Fruit fly (Drosophila melanogaster): ENCODE results near the gene Dhc1.
A peak's percentile ranks its signal among the peaks of the same experiment; 100 is the strongest.

Gene Dhc1

dm6 chr3R:9640313-9640712 is 34.1 kb downstream of the Dhc1 start:
- TF ChIP-seq Rfx (GFP tag; IDR thresholded peaks at IDR 0.05) (0 out of 2 replicates have a peak, but pooled peaks have one; percentile 4), CG12769 (tag; optimal IDR thresholded peaks at IDR 0.05) (no peak), CG4707 (GFP tag; optimal IDR thresholded peaks at IDR 0.05) (no peak), Deaf1 (tag; optimal IDR thresholded peaks at IDR 0.05) (peak; percentile 93), repo (GFP tag; optimal IDR thresholded peaks at IDR 0.05) (no peak), sens (GFP tag) (peak; percentile 16), zfh2 (GFP tag; optimal IDR thresholded peaks at IDR 0.05) (no peak), scrt (GFP tag; optimal IDR thresholded peaks at IDR 0.05) (peak; percentile 83), H2.0 (GFP tag; IDR thresholded peaks at IDR 0.05) (no peak), Mrtf (GFP tag; IDR thresholded peaks at IDR 0.05) (no peak), CG13894 (tag; optimal IDR thresholded peaks at IDR 0.05) (peak; percentile 79), CG8089 (GFP tag; optimal IDR thresholded peaks at IDR 0.05) (no peak), emc (GFP tag; optimal IDR thresholded peaks at IDR 0.05) (no peak), mam (GFP tag; optimal IDR thresholded peaks at IDR 0.05) (no peak), CG11504 (tag; optimal IDR thresholded peaks at IDR 0.05) (peak; percentile 30)

DNA sequence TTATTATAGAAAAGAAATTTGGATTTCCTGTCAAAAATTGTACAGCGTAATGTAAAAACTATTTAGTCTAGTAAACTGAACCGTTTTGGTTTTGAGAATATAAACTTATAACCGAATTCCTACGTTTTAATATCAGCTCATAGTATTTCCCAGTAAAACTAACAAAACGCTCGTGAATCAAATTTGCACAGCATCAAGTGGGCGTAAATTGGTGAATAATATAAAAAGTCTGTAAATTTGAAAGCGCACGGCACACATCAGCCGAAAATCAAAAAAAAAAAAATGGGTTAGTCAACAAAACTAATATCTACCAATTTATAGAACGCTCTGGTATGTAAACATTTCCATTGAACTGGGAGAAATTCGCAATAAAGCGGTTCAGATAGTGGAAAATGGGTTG is 36.6 kb downstream of the Dhc1 start, which contains the start of gene Dh44:
Gene Dh44 (plus strand): TSS at position 301 of the 400 bp plus-strand sequence.
- TF ChIP-seq Sox102F (GFP tag; optimal IDR thresholded peaks at IDR 0.05) (no peak), ftz-f1 (GFP tag; optimal IDR thresholded peaks at IDR 0.05) (no peak), CG42726 (GFP tag; IDR thresholded peaks at IDR 0.05; ENCODE audit: partially characterized antibody) (peak; percentile 7; the same call in 1 of the 2 replicates), CG10565 (GFP tag; optimal IDR thresholded peaks at IDR 0.05) (no peak), CG9437 (GFP tag; optimal IDR thresholded peaks at IDR 0.05) (no peak), prd (optimal IDR thresholded peaks at IDR 0.05) (no peak), prd (GFP tag; IDR thresholded peaks at IDR 0.05) (no peak)

DNA sequence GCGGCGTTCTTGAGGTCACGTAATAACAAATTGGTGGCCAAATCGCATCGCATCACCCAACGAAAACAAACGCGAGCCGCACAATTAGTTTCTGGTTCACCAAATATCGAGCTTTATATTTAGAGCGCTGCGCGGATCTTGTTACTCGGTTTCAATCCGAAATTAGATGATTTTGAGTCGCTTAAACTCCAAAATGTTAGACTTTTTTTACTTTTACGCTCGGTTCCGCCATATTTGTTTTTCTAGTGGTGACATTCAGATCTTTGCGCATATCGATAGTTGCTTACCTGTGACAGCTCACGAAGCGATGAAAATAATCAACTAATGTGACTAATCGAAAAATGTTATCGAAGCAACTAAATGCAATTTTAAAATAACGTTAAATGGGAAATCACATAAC is 37.1 kb downstream of the Dhc1 start, which contains the start of gene Scm:
Gene Scm (minus strand): TSS at position 251 of the 400 bp plus-strand sequence.
- TF ChIP-seq Hmx (GFP tag; optimal IDR thresholded peaks at IDR 0.05) (no peak), nom (GFP tag; optimal IDR thresholded peaks at IDR 0.05) (no peak), fd96Cb (tag; optimal IDR thresholded peaks at IDR 0.05) (no peak), HHEX (GFP tag; optimal IDR thresholded peaks at IDR 0.05) (no peak), CG13123 (GFP tag; optimal IDR thresholded peaks at IDR 0.05) (no peak), CG10321 (GFP tag; IDR thresholded peaks at IDR 0.05) (no peak), CG13624 (GFP tag; optimal IDR thresholded peaks at IDR 0.05) (peak; percentile 36), wek (GFP tag; optimal IDR thresholded peaks at IDR 0.05) (no peak), ftz-f1 (GFP tag; optimal IDR thresholded peaks at IDR 0.05) (peak; percentile 6), Mad (GFP tag; optimal IDR thresholded peaks at IDR 0.05) (no peak), CG17829 (tag; optimal IDR thresholded peaks at IDR 0.05) (peak; percentile 50), sima (GFP tag; optimal IDR thresholded peaks at IDR 0.05) (no peak), scrt (GFP tag; optimal IDR thresholded peaks at IDR 0.05) (peak; percentile 23), CG17328 (GFP tag; IDR thresholded peaks at IDR 0.05) (no peak), CG4282 (GFP tag; optimal IDR thresholded peaks at IDR 0.05) (no peak), her (GFP tag; optimal IDR thresholded peaks at IDR 0.05) (no peak), TFAM (GFP tag; optimal IDR thresholded peaks at IDR 0.05) (no peak), HLH3B (GFP tag; IDR thresholded peaks at IDR 0.05) (no peak), Stat92E (GFP tag; optimal IDR thresholded peaks at IDR 0.05) (peak in 1 of 3 experiments; percentile 11), CG13296 (GFP tag; optimal IDR thresholded peaks at IDR 0.05) (no peak), CG6175 (GFP tag; IDR thresholded peaks at IDR 0.05) (no peak), CG12942 (GFP tag; optimal IDR thresholded peaks at IDR 0.05) (no peak), row (GFP tag; IDR thresholded peaks at IDR 0.05) (peak; percentile 54), HmgZ (tag; optimal IDR thresholded peaks at IDR 0.05) (peak; percentile 70), dysf (GFP tag; IDR thresholded peaks at IDR 0.05) (no peak), chinmo (GFP tag; IDR thresholded peaks at IDR 0.05; ENCODE audit: partially characterized antibody) (peak; percentile 78; the same call in 1 of the 4 replicates), Fer1 (GFP tag; optimal IDR thresholded peaks at IDR 0.05) (peak; percentile 39), kni (GFP tag; optimal IDR thresholded peaks at IDR 0.05) (peak; percentile 31), dan (GFP tag; IDR thresholded peaks at IDR 0.05) (no peak)
